Worm (Caenorhabditis elegans): ENCODE results near the gene Y37D8A.29.

Y37D8A.29 gene

DNA sequence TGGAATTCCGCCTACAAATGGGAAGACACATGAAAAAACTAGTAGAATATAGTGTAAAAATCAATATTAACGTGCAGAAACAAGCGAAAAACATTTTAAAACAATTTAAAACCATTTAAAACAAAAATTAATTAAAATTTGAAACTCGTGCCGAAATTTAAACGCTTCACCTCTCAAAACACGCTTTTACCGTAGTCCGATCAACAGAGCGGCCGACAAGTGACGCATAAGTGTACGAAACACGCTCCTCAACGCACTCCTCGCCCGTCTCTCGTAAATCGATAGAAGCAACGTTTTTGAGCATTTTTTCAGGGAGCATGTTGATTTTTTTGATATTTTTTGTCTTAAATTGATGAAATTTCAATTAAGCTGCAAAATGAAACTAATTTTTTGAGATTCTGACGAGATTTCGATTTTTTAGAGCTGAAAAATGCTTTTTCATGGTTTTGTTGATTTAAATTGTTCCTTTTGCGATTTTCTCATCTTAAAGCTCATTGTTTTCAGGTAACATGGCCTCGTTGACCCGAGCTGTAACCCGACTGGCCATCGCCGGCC, 13.6 kb upstream of the Y37D8A.29 start, which contains the start of gene cox-5A:
TSS of gene cox-5A (plus strand) at position 505 of the 555 bp plus-strand sequence.
- TF ChIP-seq unc-39 (tag; optimal IDR thresholded peaks at IDR 0.05) (no peak), nhr-6 (tag; optimal IDR thresholded peaks at IDR 0.05) (peak; percentile 99), dmd-4 (tag; optimal IDR thresholded peaks at IDR 0.05) (peak; percentile 72), nhr-21 (tag; optimal IDR thresholded peaks at IDR 0.05) (peak; percentile 99), nhr-23 (tag; optimal IDR thresholded peaks at IDR 0.05) (no peak), Y55F3AM.14 (GFP tag; optimal IDR thresholded peaks at IDR 0.05) (peak; percentile 98), skn-1 (tag; optimal IDR thresholded peaks at IDR 0.05) (peak; percentile 87), nhr-77 (tag; optimal IDR thresholded peaks at IDR 0.05) (peak; percentile 90), alr-1 (tag; optimal IDR thresholded peaks at IDR 0.05) (no peak), F13H6.1 (tag; optimal IDR thresholded peaks at IDR 0.05) (peak; percentile 99), lin-13 (GFP tag; optimal IDR thresholded peaks at IDR 0.05) (peak; percentile 99), blmp-1 (tag; optimal IDR thresholded peaks at IDR 0.05; ENCODE audit: insufficient read depth) (peak; percentile 89), sem-4 (tag; optimal IDR thresholded peaks at IDR 0.05) (peak; percentile 100), aly-2 (tag; optimal IDR thresholded peaks at IDR 0.05) (peak; percentile 62), mbf-1 (tag; optimal IDR thresholded peaks at IDR 0.05) (peak; percentile 57), lsy-2 (tag; optimal IDR thresholded peaks at IDR 0.05) (peak; percentile 100), elt-1 (tag; optimal IDR thresholded peaks at IDR 0.05) (no peak), nhr-11 (tag; optimal IDR thresholded peaks at IDR 0.05) (no peak), nhr-10 (tag; optimal IDR thresholded peaks at IDR 0.05) (peak; percentile 95), ztf-4 (tag; optimal IDR thresholded peaks at IDR 0.05) (peak; percentile 99), snpc-4 (tag; optimal IDR thresholded peaks at IDR 0.05) (peak; percentile 92), nhr-129 (tag; optimal IDR thresholded peaks at IDR 0.05) (peak; percentile 97), lin-39 (tag; optimal IDR thresholded peaks at IDR 0.05) (no peak), unc-62 (GFP tag; optimal IDR thresholded peaks at IDR 0.05) (peak; percentile 94), R02D3.7 (tag; optimal IDR thresholded peaks at IDR 0.05) (peak; percentile 85), mab-5 (tag; optimal IDR thresholded peaks at IDR 0.05) (peak; percentile 98), elt-3 (tag; optimal IDR thresholded peaks at IDR 0.05) (no peak), unc-55 (GFP tag; optimal IDR thresholded peaks at IDR 0.05) (peak; percentile 100), nhr-237 (tag; optimal IDR thresholded peaks at IDR 0.05) (peak; percentile 89), sma-9 (GFP tag; optimal IDR thresholded peaks at IDR 0.05) (peak; percentile 99), sma-9 (tag; optimal IDR thresholded peaks at IDR 0.05) (no peak), gmeb-1 (tag; optimal IDR thresholded peaks at IDR 0.05) (peak; percentile 100), peb-1 (tag; optimal IDR thresholded peaks at IDR 0.05) (no peak), ama-1 (optimal IDR thresholded peaks at IDR 0.05) (peak; percentile 85), egl-27 (tag; optimal IDR thresholded peaks at IDR 0.05) (peak; percentile 97), ceh-16 (tag; optimal IDR thresholded peaks at IDR 0.05) (peak; percentile 93), crh-2 (tag; optimal IDR thresholded peaks at IDR 0.05) (peak; percentile 99), sma-3 (GFP tag; optimal IDR thresholded peaks at IDR 0.05) (peak; percentile 100), C34F6.9 (tag; optimal IDR thresholded peaks at IDR 0.05) (peak; percentile 100), nhr-12 (tag; optimal IDR thresholded peaks at IDR 0.05) (peak; percentile 83), mdl-1 (tag; optimal IDR thresholded peaks at IDR 0.05) (peak; percentile 82 to 92), fos-1 (tag; optimal IDR thresholded peaks at IDR 0.05) (peak; percentile 100), lin-11 (tag; optimal IDR thresholded peaks at IDR 0.05) (peak; percentile 99), nhr-25 (tag; optimal IDR thresholded peaks at IDR 0.05) (peak; percentile 99), ceh-82 (tag; optimal IDR thresholded peaks at IDR 0.05) (peak; percentile 94), ztf-1 (GFP tag; conservative IDR thresholded peaks at IDR 0.05) (peak; percentile 97; the same call in 1 of the 2 replicates), zag-1 (tag; optimal IDR thresholded peaks at IDR 0.05) (peak; percentile 96), ztf-11 (tag; optimal IDR thresholded peaks at IDR 0.05) (peak; percentile 17), ZK546.5 (tag; optimal IDR thresholded peaks at IDR 0.05) (peak; percentile 88)
